Fruit fly (Drosophila melanogaster) whole organism, prepupa: Measurements from ENCODE around the gene CG6983.

Source experiments
- Blimp-1 ChIP-seq: fragments of 200-800 bp; sonication (Bioruptor generic); optimal IDR thresholded peaks from 3 replicates; lab custom pipeline; 2017; ENCODE audit warnings: missing biosample characterization, missing genetic modification characterization, mild to moderate bottlenecking, moderate library complexity, missing genetic modification reagents
- CG10631 ChIP-seq: fragments of 200-800 bp; sonication (Bioruptor generic); optimal IDR thresholded peaks from 2 replicates; lab custom pipeline; 2016; ENCODE audit warnings: missing biosample characterization, missing genetic modification characterization
- CG10669 ChIP-seq: fragments of 200-800 bp; sonication (Bioruptor generic); optimal IDR thresholded peaks from 3 replicates; lab custom pipeline; 2018; ENCODE audit warnings: missing biosample characterization, mild to moderate bottlenecking, missing genetic modification characterization, moderate library complexity
- CG11294 ChIP-seq: fragments of 200-800 bp; sonication (Bioruptor generic); IDR thresholded peaks from 2 replicates; pipeline ENCODE4 v1.3.6; 2022; ENCODE audit warnings: missing biosample characterization, missing genetic modification characterization
- CG11902 ChIP-seq: fragments of 200-800 bp; sonication (Bioruptor generic); optimal IDR thresholded peaks from 3 replicates; lab custom pipeline; 2016; ENCODE audit warnings: missing biosample characterization, missing genetic modification characterization
- CG3032 ChIP-seq: fragments of 200-800 bp; optimal IDR thresholded peaks from 2 replicates; lab custom pipeline; 2019; ENCODE audit warnings: missing biosample characterization, mild to moderate bottlenecking, missing genetic modification characterization, moderate library complexity
- CG31627 ChIP-seq: fragments of 200-800 bp; sonication (Bioruptor generic); optimal IDR thresholded peaks from 3 replicates; lab custom pipeline; 2016; ENCODE audit warnings: missing biosample characterization, missing genetic modification characterization
- CG34406 ChIP-seq: fragments of 200-800 bp; sonication (Bioruptor generic); optimal IDR thresholded peaks from 3 replicates; lab custom pipeline; 2016; ENCODE audit warnings: missing biosample characterization, missing genetic modification characterization
- CG3919 ChIP-seq: fragments of 200-800 bp; sonication (Bioruptor generic); optimal IDR thresholded peaks from 3 replicates; lab custom pipeline; 2016; ENCODE audit warnings: missing biosample characterization, missing genetic modification characterization
- CG6163 ChIP-seq: fragments of 200-800 bp; sonication (Bioruptor generic); IDR thresholded peaks from 3 replicates; pipeline ENCODE4 v1.3.6; 2022; ENCODE audit warnings: missing biosample characterization, missing genetic modification characterization
- CG6276 ChIP-seq: fragments of 200-800 bp; sonication (Bioruptor generic); optimal IDR thresholded peaks from 2 replicates; lab custom pipeline; 2017; ENCODE audit warnings: missing biosample characterization, mild to moderate bottlenecking, missing genetic modification characterization
- CG6792 ChIP-seq: fragments of 200-800 bp; sonication (Bioruptor generic); optimal IDR thresholded peaks from 3 replicates; lab custom pipeline; 2016; ENCODE audit warnings: missing biosample characterization, missing genetic modification characterization
- CG6808 ChIP-seq: fragments of 200-800 bp; sonication (Bioruptor generic); optimal IDR thresholded peaks from 3 replicates; lab custom pipeline; 2017; ENCODE audit warnings: missing biosample characterization, missing genetic modification characterization, mild to moderate bottlenecking, moderate library complexity, missing genetic modification reagents
- CG6854 ChIP-seq: fragments of 200-800 bp; sonication (Bioruptor generic); optimal IDR thresholded peaks from 2 replicates; lab custom pipeline; 2017; ENCODE audit warnings: missing biosample characterization, mild to moderate bottlenecking, missing genetic modification characterization
- CG8632 ChIP-seq: fragments of 200-800 bp; sonication (Bioruptor generic); optimal IDR thresholded peaks from 3 replicates; lab custom pipeline; 2016; ENCODE audit warnings: missing biosample characterization, missing genetic modification characterization
- CG9139 ChIP-seq: fragments of 200-800 bp; sonication (Bioruptor generic); optimal IDR thresholded peaks from 3 replicates; lab custom pipeline; 2017; ENCODE audit warnings: missing biosample characterization, mild to moderate bottlenecking, missing genetic modification characterization
- Eip75B ChIP-seq: fragments of 200-800 bp; sonication (Bioruptor generic); optimal IDR thresholded peaks from 3 replicates; lab custom pipeline; 2016; ENCODE audit warnings: missing biosample characterization, missing genetic modification characterization
- Eip78C ChIP-seq: fragments of 200-800 bp; sonication (Bioruptor generic); peaks from one replicate; lab custom pipeline; 2016; ENCODE audit warnings: missing biosample characterization, missing genetic modification characterization
- Ets21C ChIP-seq: fragments of 200-800 bp; sonication (Bioruptor generic); optimal IDR thresholded peaks from 3 replicates; lab custom pipeline; 2016; ENCODE audit warnings: missing biosample characterization, missing genetic modification characterization
- Hr39 ChIP-seq: fragments of 200-800 bp; sonication (Bioruptor generic); optimal IDR thresholded peaks from 2 replicates; lab custom pipeline; 2016; ENCODE audit warnings: missing biosample characterization, missing genetic modification characterization
- Hr4 ChIP-seq: fragments of 200-800 bp; sonication (Bioruptor generic); optimal IDR thresholded peaks from 3 replicates; lab custom pipeline; 2016; ENCODE audit warnings: missing biosample characterization, missing genetic modification characterization
- Lpt ChIP-seq: fragments of 200-800 bp; sonication (Bioruptor generic); optimal IDR thresholded peaks from 3 replicates; lab custom pipeline; 2016; ENCODE audit warnings: missing biosample characterization, missing genetic modification characterization
- OdsH ChIP-seq: fragments of 200-800 bp; sonication (Bioruptor generic); optimal IDR thresholded peaks from 3 replicates; lab custom pipeline; 2016; ENCODE audit warnings: missing biosample characterization, missing genetic modification characterization
- Smox ChIP-seq: fragments of 200-800 bp; sonication (Bioruptor generic); optimal IDR thresholded peaks from 3 replicates; lab custom pipeline; 2016; ENCODE audit warnings: missing biosample characterization, missing genetic modification characterization
- Sox102F ChIP-seq: fragments of 200-800 bp; sonication (Bioruptor generic); optimal IDR thresholded peaks from 2 replicates; lab custom pipeline; 2016; ENCODE audit warnings: missing biosample characterization, mild to moderate bottlenecking, missing genetic modification characterization
- achi ChIP-seq: fragments of 200-800 bp; sonication (Bioruptor generic); optimal IDR thresholded peaks from 3 replicates; lab custom pipeline; 2016; ENCODE audit warnings: missing biosample characterization, missing genetic modification characterization
- acj6 ChIP-seq: fragments of 200-800 bp; sonication (Bioruptor generic); optimal IDR thresholded peaks from 3 replicates; lab custom pipeline; 2016; ENCODE audit warnings: missing biosample characterization, missing genetic modification characterization
- cyc ChIP-seq: fragments of 200-800 bp; sonication (Bioruptor generic); optimal IDR thresholded peaks from 3 replicates; lab custom pipeline; 2016; ENCODE audit warnings: missing biosample characterization, missing genetic modification characterization
- dsx ChIP-seq: fragments of 200-800 bp; optimal IDR thresholded peaks from 3 replicates; lab custom pipeline; 2019; ENCODE audit warnings: missing biosample characterization, mild to moderate bottlenecking, missing genetic modification characterization, moderate library complexity; ENCODE audit not compliant: poor library complexity, severe bottlenecking
- eg ChIP-seq: fragments of 200-800 bp; sonication (Bioruptor generic); IDR thresholded peaks from 3 replicates; pipeline ENCODE4 v1.3.6; 2022; ENCODE audit warnings: missing biosample characterization, missing genetic modification characterization
- fd59A ChIP-seq: fragments of 200-800 bp; sonication (Bioruptor generic); optimal IDR thresholded peaks from 2 replicates; lab custom pipeline; 2017; ENCODE audit warnings: missing biosample characterization, mild to moderate bottlenecking, missing genetic modification characterization, missing genetic modification reagents
- fd85E ChIP-seq: fragments of 200-800 bp; sonication (Bioruptor generic); optimal IDR thresholded peaks from 3 replicates; lab custom pipeline; 2016; ENCODE audit warnings: missing biosample characterization, missing genetic modification characterization
- net ChIP-seq: fragments of 200-800 bp; sonication (Bioruptor generic); optimal IDR thresholded peaks from 3 replicates; lab custom pipeline; 2016; ENCODE audit warnings: missing biosample characterization, missing genetic modification characterization
- spab ChIP-seq: fragments of 200-800 bp; sonication (Bioruptor generic); optimal IDR thresholded peaks from 2 replicates; lab custom pipeline; 2017; ENCODE audit warnings: missing biosample characterization, mild to moderate bottlenecking, missing genetic modification characterization, missing genetic modification reagents
- ss ChIP-seq, 2 experiments: fragments of 200-800 bp; sonication (Bioruptor generic); optimal IDR thresholded peaks; 2 replicates in 1 of 2; 3 replicates in 1 of 2; lab custom pipeline; 2017 to 2018; ENCODE audit warnings: mild to moderate bottlenecking in 2 of 2, missing biosample characterization in 2 of 2, missing genetic modification characterization in 2 of 2, moderate library complexity in 1 of 2
- svp ChIP-seq: fragments of 200-800 bp; sonication (Bioruptor generic); peaks from one replicate; lab custom pipeline; 2016; ENCODE audit warnings: missing biosample characterization, missing genetic modification characterization
- vri ChIP-seq: fragments of 200-800 bp; sonication (Bioruptor generic); optimal IDR thresholded peaks from 3 replicates; lab custom pipeline; 2016; ENCODE audit warnings: missing biosample characterization, mild to moderate bottlenecking, missing genetic modification characterization

CG6983 gene

dm6 chr3L:8395630-8396168, 53.5 kb downstream of the CG6983 start, which contains the start of gene CG7120 (continued):
- TF ChIP-seq CG6792 (GFP tag; lab: Kevin White, UChicago) (no peak), cyc (GFP tag; lab: Kevin White, UChicago) (peak; percentile 55), fd85E (GFP tag; lab: Kevin White, UChicago) (no peak), fd59A (GFP tag; lab: Kevin White, UChicago) (no peak), CG6854 (no peak), acj6 (peak; percentile 13), OdsH (GFP tag; lab: Kevin White, UChicago) (peak; percentile 51), CG9139 (GFP tag; lab: Kevin White, UChicago) (no peak), Blimp-1 (GFP tag; lab: Kevin White, UChicago) (no peak), eg (GFP tag; lab: Robert Waterston, UW) (peak; percentile 43; the same call in 1 of the 3 replicates), Hr4 (GFP tag; lab: Kevin White, UChicago) (peak; percentile 46), CG6276 (peak; percentile 47), CG11902 (GFP tag; lab: Kevin White, UChicago) (no peak), Hr39 (peak; percentile 21), CG34406 (GFP tag; lab: Kevin White, UChicago) (peak; percentile 19), dsx (no peak), CG3919 (GFP tag; lab: Kevin White, UChicago) (peak; percentile 14), CG10669 (GFP tag; lab: Kevin White, UChicago) (peak; percentile 43), achi (GFP tag; lab: Kevin White, UChicago) (no peak), Smox (peak; percentile 41), Eip78C (GFP tag; lab: Kevin White, UChicago) (peak; percentile 80), vri (GFP tag; lab: Kevin White, UChicago) (no peak), ss (GFP tag; optimal IDR thresholded peaks at IDR 0.05; lab: Kevin White, UChicago) (no peak), net (no peak), Sox102F (no peak), Lpt (GFP tag; lab: Kevin White, UChicago) (peak; percentile 30), Ets21C (no peak)
- TF ChIP-seq, all 60 proteins: peak for 32

- TF ChIP-seq Eip78C (GFP tag; lab: Kevin White, UChicago) (peak; percentile 33), CG6854 (no peak), CG6808 (GFP tag; lab: Kevin White, UChicago) (no peak)
These were observed 54.2 kb downstream of the CG6983 start for dm6 chr3L:8394944-8395343.

DNA sequence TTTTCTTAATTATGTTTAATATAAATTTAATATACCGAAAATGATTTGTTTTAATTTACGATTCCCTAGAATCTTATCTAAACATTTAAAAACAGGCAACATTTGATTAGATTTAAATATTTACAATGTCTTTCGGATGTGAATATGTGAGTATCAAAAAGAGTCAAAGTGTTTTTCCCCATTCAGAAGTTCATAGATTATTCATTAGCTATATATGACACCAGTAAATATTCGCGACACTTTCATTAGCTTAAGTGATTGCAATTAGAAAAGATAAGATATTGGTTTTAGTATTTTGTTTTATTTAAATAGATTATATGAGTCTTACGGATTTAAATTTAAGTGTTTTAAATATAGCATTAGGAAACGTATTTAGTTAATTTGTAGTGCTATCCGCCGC, 55.0 kb downstream of the CG6983 start:
- TF ChIP-seq CG8632 = no peak
- no peak for TF ChIP-seq CG10631 (GFP tag; lab: Kevin White, UChicago)
- no peak for TF ChIP-seq svp
- no peak for TF ChIP-seq vri (GFP tag; lab: Kevin White, UChicago)
- no peak for TF ChIP-seq CG6163
- no peak for TF ChIP-seq CG3919 (GFP tag; lab: Kevin White, UChicago)
- TF ChIP-seq Sox102F = no peak
- no peak for TF ChIP-seq CG11902 (GFP tag; lab: Kevin White, UChicago)
- TF ChIP-seq fd85E (GFP tag; lab: Kevin White, UChicago) = no peak
- no peak for TF ChIP-seq Hr39
- no peak for TF ChIP-seq spab
- no peak for TF ChIP-seq Eip78C (GFP tag; lab: Kevin White, UChicago)
- no peak for TF ChIP-seq CG31627 (GFP tag; lab: Kevin White, UChicago)
- TF ChIP-seq fd59A (GFP tag; lab: Kevin White, UChicago) = no peak
- TF ChIP-seq Eip75B (GFP tag; lab: Kevin White, UChicago) = no peak
- TF ChIP-seq CG11294 (GFP tag; lab: Robert Waterston, UW) = no peak
- TF ChIP-seq CG3032 (tag; lab: Kevin White, UChicago) = no peak
